Worm (Caenorhabditis elegans) whole organism, mixed stage, embryonic: Measurements from ENCODE around the gene Y51H4A.937.

Source experiments
- M03D4.4 ChIP-seq: sonication (generic microtip); optimal IDR thresholded peaks from 2 replicates; lab custom pipeline; 2017; ENCODE audit warnings: mild to moderate bottlenecking, missing genetic modification characterization, missing compliant biosample characterization
- bed-3 ChIP-seq: fragments of 200-800 bp; sonication (Bioruptor generic); optimal IDR thresholded peaks from 3 replicates; lab custom pipeline; 2018; ENCODE audit warnings: mild to moderate bottlenecking, missing genetic modification characterization, moderate library complexity, missing compliant biosample characterization
- blmp-1 ChIP-seq: fragments of 150-350 bp; optimal IDR thresholded peaks from 2 replicates; lab custom pipeline; 2014; ENCODE audit warnings: missing biosample characterization, missing genetic modification characterization
- ceh-39 ChIP-seq: fragments of 150-350 bp; optimal IDR thresholded peaks from 2 replicates; lab custom pipeline; 2014; ENCODE audit warnings: missing biosample characterization, missing genetic modification characterization
- ceh-43 ChIP-seq: fragments of 200-800 bp; sonication (Bioruptor generic); optimal IDR thresholded peaks from 2 replicates; lab custom pipeline; 2018; ENCODE audit warnings: mild to moderate bottlenecking, missing genetic modification characterization, moderate library complexity, missing compliant biosample characterization
- ceh-83 ChIP-seq: fragments of 200-800 bp; sonication (Bioruptor generic); optimal IDR thresholded peaks from 2 replicates; lab custom pipeline; 2018; ENCODE audit warnings: mild to moderate bottlenecking, missing genetic modification characterization, missing compliant biosample characterization
- ces-1 ChIP-seq: fragments of 150-350 bp; optimal IDR thresholded peaks from 2 replicates; lab custom pipeline; 2014; ENCODE audit warnings: missing biosample characterization, missing genetic modification reagents, missing genetic modification characterization
- cnd-1 ChIP-seq: fragments of 200-800 bp; sonication (Bioruptor generic); optimal IDR thresholded peaks from 2 replicates; lab custom pipeline; 2018; ENCODE audit warnings: mild to moderate bottlenecking, missing genetic modification characterization, missing compliant biosample characterization
- drap-1 ChIP-seq: fragments of 200-800 bp; sonication (Bioruptor generic); optimal IDR thresholded peaks from 3 replicates; lab custom pipeline; 2018; ENCODE audit warnings: mild to moderate bottlenecking, missing genetic modification characterization, missing compliant biosample characterization
- elt-1 ChIP-seq: sonication (generic microtip); optimal IDR thresholded peaks from 2 replicates; lab custom pipeline; 2017; ENCODE audit warnings: missing genetic modification characterization, mild to moderate bottlenecking, missing compliant biosample characterization, antibody characterized with exemption, moderate library complexity, borderline replicate concordance; ENCODE audit not compliant: insufficient read depth
- elt-3 ChIP-seq: fragments of 150-350 bp; optimal IDR thresholded peaks from 2 replicates; lab custom pipeline; 2014; ENCODE audit warnings: missing biosample characterization, missing genetic modification characterization
- flh-1 ChIP-seq: fragments of 200-800 bp; sonication (Bioruptor generic); optimal IDR thresholded peaks from 2 replicates; lab custom pipeline; 2018; ENCODE audit warnings: mild to moderate bottlenecking, missing genetic modification characterization, moderate library complexity, missing compliant biosample characterization
- ham-2 ChIP-seq: fragments of 200-800 bp; sonication (Bioruptor generic); optimal IDR thresholded peaks from 2 replicates; lab custom pipeline; 2018; ENCODE audit warnings: mild to moderate bottlenecking, missing genetic modification characterization, missing compliant biosample characterization
- hlh-1 ChIP-seq: fragments of 150-350 bp; optimal IDR thresholded peaks from 2 replicates; lab custom pipeline; 2014; ENCODE audit warnings: missing biosample characterization, missing genetic modification reagents, missing genetic modification characterization
- lin-13 ChIP-seq: fragments of 150-350 bp; optimal IDR thresholded peaks from 2 replicates; lab custom pipeline; 2014; ENCODE audit warnings: missing biosample characterization, missing genetic modification characterization
- lin-32 ChIP-seq: fragments of 200-800 bp; sonication (Bioruptor generic); optimal IDR thresholded peaks from 2 replicates; lab custom pipeline; 2018; ENCODE audit warnings: mild to moderate bottlenecking, missing genetic modification characterization, missing compliant biosample characterization
- lsy-2 ChIP-seq: fragments of 150-350 bp; optimal IDR thresholded peaks from 2 replicates; lab custom pipeline; 2014; ENCODE audit warnings: missing biosample characterization, missing genetic modification characterization
- mab-5 ChIP-seq: fragments of 150-350 bp; optimal IDR thresholded peaks from 2 replicates; lab custom pipeline; 2014; ENCODE audit warnings: missing biosample characterization, missing genetic modification characterization
- nhr-12 ChIP-seq: fragments of 150-350 bp; optimal IDR thresholded peaks from 2 replicates; lab custom pipeline; 2014; ENCODE audit warnings: missing biosample characterization, missing genetic modification characterization
- nhr-237 ChIP-seq: fragments of 150-350 bp; optimal IDR thresholded peaks from 2 replicates; lab custom pipeline; 2014; ENCODE audit warnings: missing biosample characterization, missing genetic modification characterization
- nhr-28 ChIP-seq: fragments of 150-350 bp; optimal IDR thresholded peaks from 2 replicates; lab custom pipeline; 2014; ENCODE audit warnings: missing biosample characterization, missing genetic modification characterization
- nhr-76 ChIP-seq: sonication (generic microtip); optimal IDR thresholded peaks from 2 replicates; lab custom pipeline; 2017; ENCODE audit warnings: missing biosample characterization, missing genetic modification characterization
- pha-4 ChIP-seq: fragments of 150-350 bp; optimal IDR thresholded peaks from 2 replicates; lab custom pipeline; 2018; ENCODE audit warnings: missing biosample characterization, missing genetic modification reagents, missing genetic modification characterization
- sem-2 ChIP-seq: fragments of 200-800 bp; sonication (Bioruptor generic); optimal IDR thresholded peaks from 2 replicates; lab custom pipeline; 2018; ENCODE audit warnings: mild to moderate bottlenecking, missing genetic modification characterization, missing compliant biosample characterization
- snpc-4 ChIP-seq: fragments of 150-350 bp; optimal IDR thresholded peaks from 2 replicates; lab custom pipeline; 2014; ENCODE audit warnings: missing biosample characterization, missing genetic modification characterization
- sptf-1 ChIP-seq: sonication (generic microtip); optimal IDR thresholded peaks from 2 replicates; lab custom pipeline; 2017; ENCODE audit warnings: mild to moderate bottlenecking, missing genetic modification characterization, moderate library complexity, missing compliant biosample characterization
- tbx-8 ChIP-seq: fragments of 200-800 bp; sonication (Bioruptor generic); optimal IDR thresholded peaks from 2 replicates; lab custom pipeline; 2018; ENCODE audit warnings: mild to moderate bottlenecking, missing genetic modification characterization, moderate library complexity, missing compliant biosample characterization
- unc-120 ChIP-seq: sonication (generic microtip); optimal IDR thresholded peaks from 2 replicates; lab custom pipeline; 2017; ENCODE audit warnings: missing genetic modification characterization, missing compliant biosample characterization; ENCODE audit not compliant: poor library complexity, severe bottlenecking
- unc-39 ChIP-seq: fragments of 150-350 bp; optimal IDR thresholded peaks from 2 replicates; lab custom pipeline; 2014; ENCODE audit warnings: missing biosample characterization, missing genetic modification characterization
- unc-62 ChIP-seq: fragments of 150-350 bp; optimal IDR thresholded peaks from 2 replicates; lab custom pipeline; 2014; ENCODE audit warnings: missing biosample characterization, missing genetic modification reagents, missing genetic modification characterization
- zip-8 ChIP-seq: fragments of 150-350 bp; optimal IDR thresholded peaks from 2 replicates; lab custom pipeline; 2014; ENCODE audit warnings: missing biosample characterization, missing genetic modification characterization
- ztf-11 ChIP-seq: fragments of 150-350 bp; optimal IDR thresholded peaks from 2 replicates; lab custom pipeline; 2014; ENCODE audit warnings: missing biosample characterization, missing genetic modification characterization

Gene Y51H4A.937

ce11 chrIV:16526038-16526437 lies 2.4 kb upstream of the Y51H4A.937 start, which contains the start of gene Y51H4A.5:
Y51H4A.5 (minus strand) TSS chrIV:16526138.
- TF ChIP-seq lin-13 (tag; lab: Kevin White, UChicago), result no peak
- TF ChIP-seq unc-62, result no peak
- TF ChIP-seq mab-5, result no peak
- TF ChIP-seq flh-1 (GFP tag; lab: Kevin White, UChicago), result no peak
- no peak for TF ChIP-seq snpc-4 (tag; lab: Kevin White, UChicago)
- no peak for TF ChIP-seq nhr-12 (tag; lab: Kevin White, UChicago)
- TF ChIP-seq hlh-1 (tag; lab: Kevin White, UChicago), result no peak
- TF ChIP-seq zip-8 (tag; lab: Kevin White, UChicago), result no peak
- no peak for TF ChIP-seq ztf-11 (tag; lab: Kevin White, UChicago)
- no peak for TF ChIP-seq unc-39 (tag; lab: Kevin White, UChicago)
- TF ChIP-seq M03D4.4 (tag; lab: Kevin White, UChicago), result no peak
- TF ChIP-seq unc-120 (tag; lab: Kevin White, UChicago), result no peak
- TF ChIP-seq tbx-8 (GFP tag; lab: Kevin White, UChicago), result no peak
- no peak for TF ChIP-seq elt-3 (tag; lab: Kevin White, UChicago)
- TF ChIP-seq nhr-28 (tag; lab: Kevin White, UChicago), result no peak
- no peak for TF ChIP-seq cnd-1
- no peak for TF ChIP-seq nhr-76 (tag; lab: Kevin White, UChicago)
- TF ChIP-seq drap-1 (GFP tag; lab: Kevin White, UChicago), result no peak
- TF ChIP-seq pha-4 (tag; lab: Kevin White, UChicago), result no peak

DNA sequence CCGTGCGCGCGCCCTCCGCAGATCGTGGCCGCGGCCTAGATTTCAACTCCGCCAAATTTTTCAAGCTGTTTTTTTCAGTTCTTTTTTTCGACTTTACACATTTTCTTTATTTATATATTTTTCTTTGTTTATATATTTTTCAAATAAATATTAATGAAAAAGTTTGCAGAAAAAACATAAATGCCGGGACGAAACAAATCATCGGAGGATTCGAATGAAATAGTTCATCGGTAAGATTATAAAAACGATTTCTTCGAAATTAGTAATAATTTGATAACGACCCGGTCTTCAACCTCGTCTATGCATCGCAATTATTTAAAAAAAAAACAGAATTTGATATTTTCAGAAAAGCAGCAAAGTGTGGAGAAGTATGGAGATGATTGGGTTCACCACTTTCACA lies 4.9 kb downstream of the Y51H4A.937 start, which contains the start of gene Y51H4A.6:
Gene Y51H4A.6, plus strand, starts transcription at position 301 of the 400 bp plus-strand sequence.
- no peak for TF ChIP-seq snpc-4 (tag; lab: Kevin White, UChicago)
- TF ChIP-seq unc-120 (tag; lab: Kevin White, UChicago), result no peak
- TF ChIP-seq drap-1 (GFP tag; lab: Kevin White, UChicago), result no peak
- TF ChIP-seq blmp-1 (tag; lab: Kevin White, UChicago), result no peak
- no peak for TF ChIP-seq sem-2 (GFP tag; lab: Kevin White, UChicago)
- TF ChIP-seq hlh-1 (tag; lab: Kevin White, UChicago), result no peak
- no peak for TF ChIP-seq ceh-43 (GFP tag; lab: Kevin White, UChicago)
- no peak for TF ChIP-seq lsy-2 (tag; lab: Kevin White, UChicago)
- TF ChIP-seq zip-8 (tag; lab: Kevin White, UChicago), result no peak
- no peak for TF ChIP-seq unc-39 (tag; lab: Kevin White, UChicago)
- TF ChIP-seq ztf-11 (tag; lab: Kevin White, UChicago), result no peak

DNA sequence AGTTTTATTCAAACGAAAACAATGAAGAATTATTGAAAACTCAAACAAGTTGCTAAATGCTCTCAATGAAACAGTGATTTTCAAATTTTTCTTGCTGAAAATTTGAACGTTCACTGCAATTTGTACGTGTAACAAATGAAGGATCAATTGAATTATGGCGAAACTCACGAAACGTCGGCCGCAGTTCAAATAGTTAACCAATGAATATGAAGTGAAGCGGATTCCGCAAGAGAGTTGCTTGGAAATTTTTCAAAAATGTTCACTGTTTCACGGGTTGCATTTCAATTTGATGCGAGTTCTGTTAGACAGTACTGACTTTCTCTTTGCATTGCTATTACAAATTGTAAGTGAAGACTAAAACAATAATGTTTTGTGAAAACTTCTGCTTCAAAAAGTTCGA lies 6.4 kb downstream of the Y51H4A.937 start:
- TF ChIP-seq lin-32 (GFP tag; lab: Kevin White, UChicago) (no peak), ceh-83 (GFP tag; lab: Kevin White, UChicago) (no peak), nhr-28 (tag; lab: Kevin White, UChicago) (no peak), nhr-76 (tag; lab: Kevin White, UChicago) (no peak), ceh-39 (tag; lab: Kevin White, UChicago) (no peak), zip-8 (tag; lab: Kevin White, UChicago) (no peak), elt-1 (no peak), lin-13 (tag; lab: Kevin White, UChicago) (no peak), ham-2 (no peak), unc-120 (tag; lab: Kevin White, UChicago) (no peak), sem-2 (GFP tag; lab: Kevin White, UChicago) (no peak)

DNA sequence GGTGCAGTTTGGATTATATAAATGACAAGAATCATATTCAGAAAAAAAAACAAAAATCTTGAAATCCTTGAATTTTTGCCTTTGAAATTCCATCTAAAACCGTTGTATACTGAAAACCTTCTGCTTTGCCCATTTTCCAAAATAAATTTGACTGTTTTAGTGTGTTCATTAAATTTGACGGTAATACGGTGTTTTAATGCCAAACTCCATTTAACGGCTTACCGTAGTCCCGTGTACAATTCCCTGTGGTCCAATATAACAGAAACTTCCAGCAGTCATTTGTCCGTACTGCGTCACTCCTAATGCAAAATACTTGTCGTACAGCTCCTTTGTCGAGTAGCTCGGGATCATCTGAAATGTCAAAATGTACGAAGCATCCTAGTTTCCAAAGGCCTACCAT lies 12.1 kb downstream of the Y51H4A.937 start:
- TF ChIP-seq ceh-83 (GFP tag; lab: Kevin White, UChicago) (no peak), elt-3 (tag; lab: Kevin White, UChicago) (no peak), ham-2 (no peak), pha-4 (tag; lab: Kevin White, UChicago) (no peak), zip-8 (tag; lab: Kevin White, UChicago) (no peak), ceh-43 (GFP tag; lab: Kevin White, UChicago) (no peak), sem-2 (GFP tag; lab: Kevin White, UChicago) (no peak), blmp-1 (tag; lab: Kevin White, UChicago) (no peak), elt-1 (no peak), bed-3 (GFP tag; lab: Kevin White, UChicago) (no peak), lin-13 (tag; lab: Kevin White, UChicago) (no peak), ztf-11 (tag; lab: Kevin White, UChicago) (no peak)

DNA sequence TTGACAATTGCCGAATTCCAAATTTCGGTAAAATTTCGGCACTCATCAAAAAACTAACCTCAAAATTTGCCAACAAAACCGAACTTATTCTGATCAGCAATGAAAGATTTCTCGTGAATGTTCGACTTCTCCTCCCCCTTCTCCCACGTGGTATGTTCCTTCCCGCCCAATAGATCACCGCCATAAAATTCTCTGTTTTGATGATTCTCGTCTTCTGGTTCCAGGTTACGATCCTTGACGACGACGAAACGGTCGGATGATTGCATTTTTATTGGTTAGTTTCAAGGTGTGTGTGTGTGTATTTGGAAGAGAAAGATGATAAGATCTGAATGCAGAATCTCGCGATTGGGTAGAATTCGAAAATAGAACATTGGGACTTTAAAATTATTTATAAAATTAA lies 14.2 kb downstream of the Y51H4A.937 start, which contains the start of gene uroc-1:
Gene uroc-1, minus strand, starts transcription at position 101 of the 400 bp plus-strand sequence.
- TF ChIP-seq ceh-39 (tag; lab: Kevin White, UChicago) (no peak), sptf-1 (tag; lab: Kevin White, UChicago) (no peak), sem-2 (GFP tag; lab: Kevin White, UChicago) (no peak), unc-62 (no peak), hlh-1 (tag; lab: Kevin White, UChicago) (no peak), blmp-1 (tag; lab: Kevin White, UChicago) (no peak), nhr-237 (tag; lab: Kevin White, UChicago) (no peak), cnd-1 (no peak), drap-1 (GFP tag; lab: Kevin White, UChicago) (no peak), pha-4 (tag; lab: Kevin White, UChicago) (no peak), nhr-28 (tag; lab: Kevin White, UChicago) (no peak), ces-1 (GFP tag; lab: Kevin White, UChicago) (no peak), snpc-4 (tag; lab: Kevin White, UChicago) (no peak), lin-13 (tag; lab: Kevin White, UChicago) (no peak), bed-3 (GFP tag; lab: Kevin White, UChicago) (no peak), ceh-43 (GFP tag; lab: Kevin White, UChicago) (no peak), ztf-11 (tag; lab: Kevin White, UChicago) (no peak), ham-2 (no peak)
